Fruit fly (Drosophila melanogaster) whole organism, prepupa: ENCODE data around the gene Fdx2.

Source experiments
- Blimp-1 ChIP-seq: fragments of 200-800 bp; sonication (Bioruptor generic); optimal IDR thresholded peaks from 3 replicates; lab custom pipeline; 2017; ENCODE audit warnings: missing biosample characterization, missing genetic modification characterization, mild to moderate bottlenecking, moderate library complexity, missing genetic modification reagents
- CG10631 ChIP-seq: fragments of 200-800 bp; sonication (Bioruptor generic); optimal IDR thresholded peaks from 2 replicates; lab custom pipeline; 2016; ENCODE audit warnings: missing biosample characterization, missing genetic modification characterization
- CG15336 ChIP-seq: fragments of 200-800 bp; sonication (Bioruptor generic); IDR thresholded peaks from 2 replicates; pipeline ENCODE4 v1.3.6; 2022; ENCODE audit warnings: missing biosample characterization, missing genetic modification characterization
- CG3032 ChIP-seq: fragments of 200-800 bp; optimal IDR thresholded peaks from 2 replicates; lab custom pipeline; 2019; ENCODE audit warnings: missing biosample characterization, mild to moderate bottlenecking, missing genetic modification characterization, moderate library complexity
- CG31627 ChIP-seq: fragments of 200-800 bp; sonication (Bioruptor generic); optimal IDR thresholded peaks from 3 replicates; lab custom pipeline; 2016; ENCODE audit warnings: missing biosample characterization, missing genetic modification characterization
- CG32006 ChIP-seq: fragments of 200-800 bp; sonication (Bioruptor generic); optimal IDR thresholded peaks from 3 replicates; lab custom pipeline; 2017; ENCODE audit warnings: missing biosample characterization, mild to moderate bottlenecking, missing genetic modification characterization
- CG34406 ChIP-seq: fragments of 200-800 bp; sonication (Bioruptor generic); optimal IDR thresholded peaks from 3 replicates; lab custom pipeline; 2016; ENCODE audit warnings: missing biosample characterization, missing genetic modification characterization
- CG3919 ChIP-seq: fragments of 200-800 bp; sonication (Bioruptor generic); optimal IDR thresholded peaks from 3 replicates; lab custom pipeline; 2016; ENCODE audit warnings: missing biosample characterization, missing genetic modification characterization
- CG4318 ChIP-seq: fragments of 200-800 bp; sonication (Bioruptor generic); optimal IDR thresholded peaks from 3 replicates; lab custom pipeline; 2017; ENCODE audit warnings: missing biosample characterization, mild to moderate bottlenecking, missing genetic modification characterization
- CG6276 ChIP-seq: fragments of 200-800 bp; sonication (Bioruptor generic); optimal IDR thresholded peaks from 2 replicates; lab custom pipeline; 2017; ENCODE audit warnings: missing biosample characterization, mild to moderate bottlenecking, missing genetic modification characterization
- CG6854 ChIP-seq: fragments of 200-800 bp; sonication (Bioruptor generic); optimal IDR thresholded peaks from 2 replicates; lab custom pipeline; 2017; ENCODE audit warnings: missing biosample characterization, mild to moderate bottlenecking, missing genetic modification characterization
- CG7368 ChIP-seq: fragments of 200-800 bp; sonication (Bioruptor generic); optimal IDR thresholded peaks from 3 replicates; lab custom pipeline; 2016; ENCODE audit warnings: missing biosample characterization, missing genetic modification characterization
- CG8119 ChIP-seq: fragments of 200-800 bp; sonication (Bioruptor generic); IDR thresholded peaks from 3 replicates; pipeline ENCODE4 v1.3.6; 2022; ENCODE audit warnings: missing biosample characterization, missing genetic modification characterization
- CG8632 ChIP-seq: fragments of 200-800 bp; sonication (Bioruptor generic); optimal IDR thresholded peaks from 3 replicates; lab custom pipeline; 2016; ENCODE audit warnings: missing biosample characterization, missing genetic modification characterization
- CG9139 ChIP-seq: fragments of 200-800 bp; sonication (Bioruptor generic); optimal IDR thresholded peaks from 3 replicates; lab custom pipeline; 2017; ENCODE audit warnings: missing biosample characterization, mild to moderate bottlenecking, missing genetic modification characterization
- Eip78C ChIP-seq: fragments of 200-800 bp; sonication (Bioruptor generic); peaks from one replicate; lab custom pipeline; 2016; ENCODE audit warnings: missing biosample characterization, missing genetic modification characterization
- Ets96B ChIP-seq: fragments of 200-800 bp; optimal IDR thresholded peaks from 2 replicates; lab custom pipeline; 2019; ENCODE audit warnings: missing biosample characterization, mild to moderate bottlenecking, missing genetic modification characterization, moderate library complexity
- Gug ChIP-seq: fragments of 200-800 bp; sonication (Bioruptor generic); IDR thresholded peaks from 2 replicates; pipeline ENCODE4 v1.3.6; 2022; ENCODE audit warnings: missing biosample characterization, missing genetic modification characterization
- Hr39 ChIP-seq: fragments of 200-800 bp; sonication (Bioruptor generic); optimal IDR thresholded peaks from 2 replicates; lab custom pipeline; 2016; ENCODE audit warnings: missing biosample characterization, missing genetic modification characterization
- Hr4 ChIP-seq: fragments of 200-800 bp; sonication (Bioruptor generic); optimal IDR thresholded peaks from 3 replicates; lab custom pipeline; 2016; ENCODE audit warnings: missing biosample characterization, missing genetic modification characterization
- Smox ChIP-seq: fragments of 200-800 bp; sonication (Bioruptor generic); optimal IDR thresholded peaks from 3 replicates; lab custom pipeline; 2016; ENCODE audit warnings: missing biosample characterization, missing genetic modification characterization
- Sox102F ChIP-seq: fragments of 200-800 bp; sonication (Bioruptor generic); optimal IDR thresholded peaks from 2 replicates; lab custom pipeline; 2016; ENCODE audit warnings: missing biosample characterization, mild to moderate bottlenecking, missing genetic modification characterization
- Sox15 ChIP-seq: fragments of 200-800 bp; sonication (Bioruptor generic); optimal IDR thresholded peaks from 3 replicates; lab custom pipeline; 2016; ENCODE audit warnings: missing biosample characterization, missing genetic modification characterization
- achi ChIP-seq: fragments of 200-800 bp; sonication (Bioruptor generic); optimal IDR thresholded peaks from 3 replicates; lab custom pipeline; 2016; ENCODE audit warnings: missing biosample characterization, missing genetic modification characterization
- acj6 ChIP-seq: fragments of 200-800 bp; sonication (Bioruptor generic); optimal IDR thresholded peaks from 3 replicates; lab custom pipeline; 2016; ENCODE audit warnings: missing biosample characterization, missing genetic modification characterization
- eg ChIP-seq: fragments of 200-800 bp; sonication (Bioruptor generic); IDR thresholded peaks from 3 replicates; pipeline ENCODE4 v1.3.6; 2022; ENCODE audit warnings: missing biosample characterization, missing genetic modification characterization
- fd59A ChIP-seq: fragments of 200-800 bp; sonication (Bioruptor generic); optimal IDR thresholded peaks from 2 replicates; lab custom pipeline; 2017; ENCODE audit warnings: missing biosample characterization, mild to moderate bottlenecking, missing genetic modification characterization, missing genetic modification reagents
- fd85E ChIP-seq: fragments of 200-800 bp; sonication (Bioruptor generic); optimal IDR thresholded peaks from 3 replicates; lab custom pipeline; 2016; ENCODE audit warnings: missing biosample characterization, missing genetic modification characterization
- fkh ChIP-seq: fragments of 200-800 bp; sonication (Bioruptor generic); optimal IDR thresholded peaks from 3 replicates; lab custom pipeline; 2017; ENCODE audit warnings: missing biosample characterization, mild to moderate bottlenecking, missing genetic modification characterization, moderate library complexity
- net ChIP-seq: fragments of 200-800 bp; sonication (Bioruptor generic); optimal IDR thresholded peaks from 3 replicates; lab custom pipeline; 2016; ENCODE audit warnings: missing biosample characterization, missing genetic modification characterization
- pdm3 ChIP-seq: fragments of 200-800 bp; sonication (Bioruptor generic); optimal IDR thresholded peaks from 3 replicates; lab custom pipeline; 2016; ENCODE audit warnings: missing biosample characterization, missing genetic modification characterization
- ss ChIP-seq, 2 experiments: fragments of 200-800 bp; sonication (Bioruptor generic); optimal IDR thresholded peaks; 2 replicates in 1 of 2; 3 replicates in 1 of 2; lab custom pipeline; 2017 to 2018; ENCODE audit warnings: mild to moderate bottlenecking in 2 of 2, missing biosample characterization in 2 of 2, missing genetic modification characterization in 2 of 2, moderate library complexity in 1 of 2
- svp ChIP-seq: fragments of 200-800 bp; sonication (Bioruptor generic); peaks from one replicate; lab custom pipeline; 2016; ENCODE audit warnings: missing biosample characterization, missing genetic modification characterization
- topi ChIP-seq: fragments of 200-800 bp; sonication (Bioruptor generic); optimal IDR thresholded peaks from 3 replicates; lab custom pipeline; 2016; ENCODE audit warnings: missing biosample characterization, missing genetic modification characterization
- vri ChIP-seq: fragments of 200-800 bp; sonication (Bioruptor generic); optimal IDR thresholded peaks from 3 replicates; lab custom pipeline; 2016; ENCODE audit warnings: missing biosample characterization, mild to moderate bottlenecking, missing genetic modification characterization

Fdx2 gene

DNA sequence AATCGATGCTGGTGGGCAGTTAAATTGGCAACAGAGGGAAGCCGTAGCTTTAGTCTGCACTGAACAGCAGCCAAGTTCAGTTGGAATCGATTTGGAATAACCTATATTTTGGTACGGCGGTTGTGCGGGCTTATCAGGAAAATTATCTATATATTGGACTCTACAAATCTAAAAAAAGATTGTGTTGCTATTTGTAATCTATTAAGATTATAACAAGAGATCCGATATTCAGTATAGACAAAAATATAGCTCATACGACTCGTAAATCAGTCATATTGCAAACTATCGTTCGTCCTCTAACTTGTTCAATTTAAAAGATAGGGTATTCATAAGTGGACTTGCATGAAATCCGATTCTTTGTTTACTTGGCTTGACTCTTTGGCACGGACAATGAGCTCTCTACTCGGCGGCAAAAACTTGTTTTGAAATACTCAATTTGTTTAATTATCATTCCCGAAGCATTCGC lies 3.7 kb upstream of the Fdx2 start, which contains the start of gene Hexo1 (continued):
- TF ChIP-seq CG31627 (GFP tag; lab: Kevin White, UChicago) (peak; percentile 64), CG15336 (GFP tag; lab: Robert Waterston, UW) (peak; percentile 54), CG9139 (no peak), Smox (GFP tag; lab: Kevin White, UChicago) (no peak), CG8632 (peak; percentile 62), Sox15 (GFP tag; lab: Kevin White, UChicago) (peak; percentile 18), CG8119 (GFP tag; lab: Robert Waterston, UW) (peak; percentile 35; the same call in 1 of the 3 replicates), eg (GFP tag; lab: Robert Waterston, UW) (0 out of 3 replicates have a peak, but pooled peaks have one; percentile 14), pdm3 (no peak), fkh (GFP tag; lab: Kevin White, UChicago) (peak; percentile 84), Hr39 (GFP tag; lab: Kevin White, UChicago) (peak; percentile 68), Sox102F (GFP tag; lab: Kevin White, UChicago) (no peak), CG6854 (GFP tag; lab: Kevin White, UChicago) (peak; percentile 57), topi (peak; percentile 76), fd59A (peak; percentile 51), ss (GFP tag; optimal IDR thresholded peaks at IDR 0.05; lab: Kevin White, UChicago) (peak; percentile 73 to 75)
- TF ChIP-seq, all 60 proteins: peak for 34

DNA sequence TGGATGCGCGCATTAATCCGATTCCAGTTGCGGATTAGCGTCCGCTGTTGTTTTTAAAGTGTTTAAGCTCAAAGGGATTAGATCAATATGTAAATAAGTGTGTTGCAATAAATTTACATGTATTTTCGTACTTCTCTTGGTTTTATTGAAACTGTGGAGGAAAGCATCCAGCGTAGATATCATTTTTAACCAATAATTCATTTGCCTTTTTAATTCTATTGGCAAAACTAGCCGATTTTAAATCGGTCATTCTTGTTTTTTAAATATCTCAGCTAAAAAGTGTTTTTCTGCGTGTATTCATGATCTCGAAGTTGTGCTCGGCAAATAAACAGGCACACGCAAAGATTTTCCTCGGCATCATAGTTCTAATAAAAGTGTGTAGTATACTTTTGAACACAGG lies 1.0 kb downstream of the Fdx2 start:
- TF ChIP-seq Sox102F (GFP tag; lab: Kevin White, UChicago) = no peak
- TF ChIP-seq CG32006 (GFP tag; lab: Kevin White, UChicago) = peak; percentile 27
- peak; percentile 49 for TF ChIP-seq CG15336 (GFP tag; lab: Robert Waterston, UW)

DNA sequence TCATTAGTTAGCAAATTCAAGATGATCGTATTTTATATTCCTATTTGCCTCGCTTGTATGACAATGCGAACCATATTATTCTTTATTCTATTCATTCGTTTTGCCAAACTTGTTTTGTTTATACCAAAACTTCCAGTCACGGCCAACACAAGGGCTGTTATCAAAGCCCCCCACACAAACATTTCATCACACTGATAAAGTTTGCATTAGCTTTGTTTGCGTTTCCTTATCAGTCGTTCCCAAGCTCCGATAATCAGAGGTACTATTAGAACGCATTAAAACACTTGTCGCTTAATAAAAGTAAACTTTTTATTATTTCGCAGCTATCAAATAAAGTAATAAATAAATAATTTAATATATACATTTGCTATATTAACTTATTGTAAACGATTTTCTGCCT lies 1.4 kb downstream of the Fdx2 start:
- TF ChIP-seq svp = no peak
- TF ChIP-seq Eip78C (GFP tag; lab: Kevin White, UChicago) = peak; percentile 52
- peak; percentile 31 for TF ChIP-seq fkh (GFP tag; lab: Kevin White, UChicago)
- TF ChIP-seq vri (GFP tag; lab: Kevin White, UChicago) = peak; percentile 57

DNA sequence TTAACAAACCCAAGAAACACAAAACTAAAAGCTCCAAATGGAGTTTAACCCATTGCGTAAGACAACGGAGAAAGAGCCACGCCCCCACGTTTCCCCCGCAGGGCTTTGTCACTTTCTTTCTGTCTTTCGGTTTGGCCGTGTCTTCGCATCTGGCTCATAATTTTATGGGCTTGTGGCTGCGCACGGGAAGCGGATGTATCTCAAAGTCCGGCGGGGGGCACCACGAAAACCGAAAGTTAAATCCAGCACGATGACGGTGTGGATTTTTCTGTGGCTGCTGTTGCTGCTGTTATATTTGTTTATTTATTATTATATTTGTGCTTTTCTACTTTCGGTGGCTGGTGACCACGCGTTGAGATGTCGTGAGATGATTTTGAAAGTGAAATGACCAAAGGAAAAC lies 4.5 kb downstream of the Fdx2 start:
- TF ChIP-seq fd85E = no peak
- TF ChIP-seq Hr39 (GFP tag; lab: Kevin White, UChicago) = no peak
- no peak for TF ChIP-seq CG34406 (GFP tag; lab: Kevin White, UChicago)
- peak; percentile 37 for TF ChIP-seq Blimp-1
- TF ChIP-seq Sox102F (GFP tag; lab: Kevin White, UChicago) = no peak
- no peak for TF ChIP-seq Ets96B (tag; lab: Kevin White, UChicago)
- no peak for TF ChIP-seq CG10631 (GFP tag; lab: Kevin White, UChicago)
- TF ChIP-seq, all 60 proteins: peak for 1

DNA sequence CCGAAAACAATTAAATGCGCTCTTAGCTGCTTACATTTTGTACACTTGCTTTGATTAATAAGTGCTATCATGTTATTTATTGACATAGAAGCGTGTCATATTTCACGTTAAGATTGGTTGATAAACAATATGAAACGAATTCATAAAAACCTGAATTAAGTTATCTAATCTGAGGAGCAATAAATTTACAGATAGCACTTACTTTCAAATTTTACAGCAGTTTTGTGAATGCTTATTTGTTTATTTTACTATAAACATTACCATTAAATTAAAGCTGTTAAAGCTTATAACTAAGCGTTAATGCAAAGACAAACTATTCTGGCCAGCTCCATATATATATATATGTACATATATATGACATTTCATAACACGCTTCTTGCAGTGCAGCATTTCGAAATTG lies 9.8 kb downstream of the Fdx2 start:
- TF ChIP-seq CG9139 (no peak), Gug (GFP tag; lab: Robert Waterston, UW) (no peak), CG10631 (GFP tag; lab: Kevin White, UChicago) (no peak), CG4318 (GFP tag; lab: Kevin White, UChicago) (peak; percentile 51), CG7368 (GFP tag; lab: Kevin White, UChicago) (no peak), CG15336 (GFP tag; lab: Robert Waterston, UW) (0 out of 2 replicates have a peak, but pooled peaks have one; percentile 34), CG3032 (tag; lab: Kevin White, UChicago) (no peak), fkh (GFP tag; lab: Kevin White, UChicago) (no peak), acj6 (GFP tag; lab: Kevin White, UChicago) (no peak), Blimp-1 (no peak), svp (no peak), CG8119 (GFP tag; lab: Robert Waterston, UW) (peak; percentile 44; the same call in 2 of the 3 replicates), CG6854 (GFP tag; lab: Kevin White, UChicago) (no peak), Eip78C (GFP tag; lab: Kevin White, UChicago) (peak; percentile 76), CG8632 (no peak), achi (GFP tag; lab: Kevin White, UChicago) (no peak), Hr4 (GFP tag; lab: Kevin White, UChicago) (peak; percentile 46), CG6276 (GFP tag; lab: Kevin White, UChicago) (peak; percentile 25), Ets96B (tag; lab: Kevin White, UChicago) (no peak), CG3919 (no peak), net (no peak), CG31627 (GFP tag; lab: Kevin White, UChicago) (no peak), CG32006 (GFP tag; lab: Kevin White, UChicago) (peak; percentile 65)
- TF ChIP-seq, all 60 proteins: peak for 7
